Fruit fly (Drosophila melanogaster): ENCODE data around the gene CG16854.

dm6 chr2L:11113011-11113528 lies 26.5 kb downstream of the CG16854 start, which contains the start of gene Idua:
- no peak for TF ChIP-seq Dll (optimal IDR thresholded peaks at IDR 0.05)
- TF ChIP-seq CG8478 (optimal IDR thresholded peaks at IDR 0.05) = no peak
- no peak for TF ChIP-seq pan (optimal IDR thresholded peaks at IDR 0.05)
- TF ChIP-seq psq (optimal IDR thresholded peaks at IDR 0.05) = no peak
- no peak for TF ChIP-seq EcR (GFP tag; optimal IDR thresholded peaks at IDR 0.05)

Data from whole organism.